Fruit fly (Drosophila melanogaster) whole organism, wandering third instar larva: ENCODE data around the gene Mco4.

ENCODE experiments used
- Dfd ChIP-seq: fragments of >200 bp; optimal IDR thresholded peaks from 2 replicates; lab custom pipeline; 2017; ENCODE audit warnings: missing biosample characterization, missing genetic modification characterization
- Myc ChIP-seq: fragments of >200 bp; optimal IDR thresholded peaks from 2 replicates; lab custom pipeline; 2017
- lola ChIP-seq: fragments of >200 bp; optimal IDR thresholded peaks from 2 replicates; lab custom pipeline; 2017; ENCODE audit warnings: missing biosample characterization, missing genetic modification characterization
- usp ChIP-seq: fragments of >200 bp; optimal IDR thresholded peaks from 2 replicates; lab custom pipeline; 2017; ENCODE audit warnings: missing biosample characterization, missing genetic modification characterization

DNA sequence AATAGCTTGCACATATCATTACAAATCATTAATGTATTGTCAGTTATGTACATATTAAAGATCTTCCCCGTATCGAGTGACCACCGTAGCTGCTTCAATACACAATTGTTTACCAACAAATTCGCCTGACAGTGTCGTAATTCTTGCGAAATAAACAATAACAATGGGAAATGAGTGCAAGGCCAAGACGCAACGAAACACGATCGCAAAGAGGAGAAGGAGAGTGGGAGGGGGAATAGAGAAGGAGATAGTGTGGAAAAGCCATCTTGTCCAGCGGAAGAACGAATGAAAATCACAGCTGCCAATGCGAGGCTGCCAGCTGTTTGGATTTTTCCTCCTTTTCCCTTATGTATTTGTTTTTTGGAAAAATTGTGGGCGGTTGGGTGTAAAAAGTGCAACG, 29.4 kb upstream of the Mco4 start:
- TF ChIP-seq usp (GFP tag; lab: Kevin White, UChicago): no peak
- no peak for TF ChIP-seq Myc (lab: Kevin White, UChicago)
- no peak for TF ChIP-seq Dfd
- TF ChIP-seq lola (GFP tag; lab: Kevin White, UChicago): no peak
